Worm (Caenorhabditis elegans) whole organism, L4/young adult: ENCODE data around the gene atg-2.

Experiments
- W03F9.2 ChIP-seq: fragments of 150-350 bp; optimal IDR thresholded peaks from 2 replicates; lab custom pipeline; 2014; ENCODE audit warnings: missing biosample characterization, missing genetic modification characterization
- dao-5 ChIP-seq: sonication (generic microtip); optimal IDR thresholded peaks from 2 replicates; lab custom pipeline; 2016; ENCODE audit warnings: missing genotype, missing genetic modification characterization, moderate library complexity, missing compliant biosample characterization
- him-1 ChIP-seq: sonication (generic microtip); optimal IDR thresholded peaks from 2 replicates; lab custom pipeline; 2016; ENCODE audit warnings: missing genotype, missing genetic modification reagents, missing genetic modification characterization, missing compliant biosample characterization

atg-2 gene

DNA sequence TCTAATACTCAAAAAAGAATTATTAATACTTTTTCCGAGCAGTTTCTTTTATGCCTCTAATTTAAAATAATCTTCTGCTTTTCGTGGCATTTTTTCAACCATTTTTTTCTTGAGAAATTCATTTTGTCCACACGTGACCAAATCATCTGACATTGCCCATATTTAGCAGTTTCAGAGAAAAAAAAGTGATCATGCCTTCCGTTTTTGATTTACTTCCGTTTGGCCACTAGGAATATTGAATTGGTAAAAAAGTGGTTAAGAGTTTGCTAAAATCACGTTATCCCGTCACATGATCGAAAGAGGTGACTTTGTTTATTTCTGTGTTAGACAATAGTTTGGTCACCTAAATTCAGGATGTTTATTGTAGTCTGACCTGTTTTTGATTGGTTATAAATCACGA lies 2.2 kb upstream of the atg-2 start:
- no peak for TF ChIP-seq him-1
- TF ChIP-seq W03F9.2 = no peak
- no peak for TF ChIP-seq dao-5

DNA sequence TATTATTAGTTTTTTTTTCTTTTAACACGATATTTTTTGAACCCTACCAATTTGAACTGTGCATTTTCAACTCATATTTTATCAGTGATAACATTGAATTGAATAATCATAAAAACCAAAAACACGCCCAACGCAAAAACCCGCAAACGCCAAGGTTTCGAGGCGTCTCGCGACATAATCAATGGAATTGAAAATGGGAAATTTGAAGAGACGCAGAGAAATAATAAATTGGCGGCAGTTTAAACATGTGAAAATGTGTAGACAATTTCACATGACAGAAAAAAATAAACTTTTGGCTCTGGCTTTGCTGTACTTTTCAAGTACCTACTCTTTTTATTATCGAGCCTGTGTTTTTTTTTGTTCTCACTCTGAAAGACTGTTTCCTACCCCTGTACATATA lies 1.7 kb upstream of the atg-2 start:
- TF ChIP-seq dao-5 (no peak), W03F9.2 (peak; percentile 4)

- no peak for TF ChIP-seq him-1
- no peak for TF ChIP-seq dao-5
- no peak for TF ChIP-seq W03F9.2
These were observed 1.1 kb upstream of the atg-2 start for ce11 chrX:6805427-6805826.

ce11 chrX:6807137-6807861 lies 736 bp downstream of the atg-2 start:
- TF ChIP-seq him-1 = no peak
- no peak for TF ChIP-seq W03F9.2
- no peak for TF ChIP-seq dao-5

DNA sequence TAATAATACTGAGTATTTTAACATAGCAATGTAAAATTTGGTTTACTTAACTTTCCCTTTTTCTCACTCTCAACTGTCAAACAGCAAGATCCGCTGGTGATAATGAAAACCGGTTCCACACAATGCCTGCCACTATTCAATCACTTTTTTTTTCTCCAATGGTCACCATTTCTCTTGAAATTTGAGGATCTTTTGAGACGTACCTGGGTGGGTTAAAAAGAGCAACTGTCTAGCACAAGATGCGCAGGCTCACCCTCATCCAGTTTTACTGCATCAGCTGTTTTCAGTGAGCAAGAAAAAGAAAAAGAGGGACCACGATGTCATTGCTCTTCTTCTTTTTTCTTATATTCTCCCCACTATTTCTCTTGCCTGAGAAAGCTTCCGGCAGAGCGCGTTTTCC lies 1.7 kb downstream of the atg-2 start:
- no peak for TF ChIP-seq W03F9.2
- TF ChIP-seq dao-5 = no peak
- TF ChIP-seq him-1 = no peak

ce11 chrX:6808640-6809039 lies 2.1 kb downstream of the atg-2 start:
- TF ChIP-seq him-1 = no peak
- no peak for TF ChIP-seq dao-5
- no peak for TF ChIP-seq W03F9.2

- TF ChIP-seq him-1 (no peak), W03F9.2 (no peak), dao-5 (no peak)
These were observed 6.5 kb downstream of the atg-2 start for ce11 chrX:6813025-6813424.

ce11 chrX:6818036-6818488 lies 11.5 kb downstream of the atg-2 start, which contains the start of gene dhs-28:
dhs-28 (plus strand) TSS chrX:6818438.
- TF ChIP-seq him-1 (no peak), dao-5 (no peak), W03F9.2 (no peak)

DNA sequence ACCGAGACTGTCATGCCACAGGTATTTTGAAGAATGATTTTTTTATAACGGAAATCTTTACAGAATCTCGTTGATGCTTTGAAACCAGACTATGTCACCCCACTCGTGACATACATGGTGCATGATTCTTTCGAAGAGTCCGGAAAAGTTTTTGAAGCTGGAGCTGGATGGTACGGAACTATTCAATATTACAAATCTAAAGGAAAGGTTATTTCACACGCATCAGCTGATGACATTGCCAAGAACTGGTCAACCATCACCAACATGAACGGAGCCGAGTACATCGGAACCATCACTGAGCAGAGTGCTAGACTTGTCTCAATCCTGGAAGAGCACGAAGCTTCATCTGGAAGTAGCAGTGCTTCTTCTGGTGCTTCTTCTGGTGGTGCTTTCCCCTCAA lies 12.6 kb downstream of the atg-2 start:
- no peak for TF ChIP-seq W03F9.2
- no peak for TF ChIP-seq him-1
- TF ChIP-seq dao-5 = no peak

DNA sequence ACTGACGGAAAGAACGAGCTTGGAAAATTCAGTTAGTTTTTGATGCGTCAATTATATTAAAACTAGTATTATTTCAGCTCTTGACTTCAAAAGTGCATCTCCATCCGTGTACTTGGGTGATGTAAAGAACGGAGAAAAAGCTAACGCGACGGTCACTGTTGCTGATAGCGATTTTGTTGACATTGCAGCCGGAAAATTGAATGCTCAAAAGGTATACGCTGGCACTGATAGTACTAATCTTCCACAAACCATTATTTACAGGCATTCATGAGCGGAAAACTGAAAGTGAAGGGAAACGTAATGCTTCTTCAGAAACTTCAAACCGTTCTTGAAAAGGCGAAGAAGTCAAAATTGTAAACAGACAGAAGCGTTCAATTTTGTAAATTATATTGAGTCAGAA lies 13.1 kb downstream of the atg-2 start:
- no peak for TF ChIP-seq W03F9.2
- no peak for TF ChIP-seq dao-5
- TF ChIP-seq him-1 = no peak

DNA sequence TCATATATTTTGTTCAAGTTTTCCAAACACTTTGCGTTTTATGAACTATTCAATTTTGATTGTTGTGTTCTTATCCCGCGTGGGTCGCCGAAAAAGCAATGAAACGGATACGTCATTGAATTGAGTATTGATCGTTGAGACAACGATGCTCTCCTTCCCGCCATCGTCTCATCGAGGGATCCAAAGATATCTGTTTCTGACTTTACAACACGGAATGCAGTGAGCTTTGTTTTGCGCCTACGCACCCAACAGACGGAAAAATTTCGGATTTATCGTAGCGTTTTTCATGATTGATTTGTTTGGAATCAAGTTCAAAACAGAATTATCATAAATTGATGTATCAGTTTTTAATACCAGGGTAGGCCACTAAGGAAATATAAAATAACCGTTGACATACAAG lies 16.0 kb downstream of the atg-2 start:
- TF ChIP-seq him-1 (no peak), dao-5 (no peak), W03F9.2 (no peak)

DNA sequence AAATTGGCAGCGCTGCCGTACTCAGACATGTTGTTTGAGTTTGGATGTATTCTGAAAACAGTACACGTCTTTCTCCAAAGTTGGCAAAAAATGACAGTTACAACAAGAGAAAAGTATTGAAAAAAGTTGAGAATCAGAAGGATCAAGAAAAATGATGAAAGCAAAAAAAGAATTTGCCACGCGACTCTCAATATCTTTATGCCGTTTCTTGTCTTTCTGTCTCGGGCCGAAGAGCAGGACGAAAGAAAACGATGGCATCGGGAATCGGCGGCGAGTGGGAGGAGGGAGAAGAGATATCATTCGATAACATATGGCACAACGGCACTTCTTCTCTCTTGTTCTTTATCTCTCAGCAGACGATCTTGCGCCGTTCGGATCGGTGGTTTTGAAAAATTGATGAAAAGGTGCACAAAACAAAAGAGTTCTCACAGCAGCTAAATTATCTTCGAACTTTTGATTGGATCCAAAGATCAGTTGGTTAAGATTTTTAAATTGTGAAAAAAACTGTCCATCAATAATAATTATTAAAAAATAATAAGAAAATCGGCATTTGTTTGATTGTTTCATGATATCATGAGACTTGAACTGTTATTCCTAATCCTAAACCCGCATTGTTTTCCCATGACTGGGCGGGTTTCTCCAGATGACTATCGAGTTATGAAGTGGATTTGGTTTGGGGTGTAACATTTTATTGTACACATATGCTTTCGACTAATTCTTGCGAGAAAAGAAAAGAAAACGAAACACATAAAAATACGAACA lies 16.8 kb downstream of the atg-2 start, which contains the start of gene gei-15:
Gene gei-15, minus strand, starts transcription at position 51 of the 762 bp plus-strand sequence.
- TF ChIP-seq W03F9.2 (no peak), him-1 (no peak), dao-5 (no peak)

DNA sequence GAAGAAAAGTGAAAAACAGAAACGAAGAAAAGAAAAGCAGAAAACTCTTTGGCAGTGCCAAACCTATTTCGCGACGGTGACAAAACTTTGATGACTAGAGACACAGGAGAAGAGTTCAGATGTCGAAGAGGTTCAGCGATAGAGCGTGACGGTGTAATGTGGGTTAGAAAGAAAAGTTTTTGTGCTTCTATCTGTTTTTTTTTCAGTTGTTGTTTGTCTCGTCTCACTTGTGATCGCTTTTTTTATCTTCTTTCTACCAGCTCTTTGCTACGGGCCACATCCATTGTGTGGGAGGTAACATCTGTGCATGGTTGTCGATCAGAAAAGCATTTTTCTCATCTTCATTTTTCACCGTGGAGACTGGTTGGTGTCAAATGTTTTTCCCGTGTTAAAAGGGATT lies 19.3 kb downstream of the atg-2 start, which contains the start of gene F41B4.1:
Gene F41B4.1, minus strand, starts transcription at position 23 of the 400 bp plus-strand sequence.
- TF ChIP-seq W03F9.2 (no peak), dao-5 (no peak), him-1 (no peak)

DNA sequence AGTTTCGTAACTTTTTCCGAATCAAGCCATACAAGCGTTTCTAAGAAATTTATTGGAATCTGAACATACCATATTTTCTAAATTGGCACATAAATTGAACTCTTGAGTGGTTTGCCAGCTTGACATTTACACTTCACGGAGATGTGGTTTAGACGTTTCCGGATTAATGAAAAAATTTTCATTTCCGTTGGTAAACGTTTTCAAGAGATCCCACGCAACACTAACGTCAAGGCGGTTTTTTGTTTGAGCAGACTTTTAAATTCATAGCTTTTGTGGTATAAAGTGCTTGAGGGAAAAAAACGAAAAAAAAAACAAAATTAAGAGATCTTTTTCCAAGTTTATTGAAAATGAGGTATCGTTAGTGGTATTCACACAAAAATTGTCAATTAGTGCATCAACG lies 28.6 kb downstream of the atg-2 start, which contains the start of gene F41B4.2:
Gene F41B4.2, minus strand, starts transcription at position 101 of the 400 bp plus-strand sequence.
- TF ChIP-seq W03F9.2 (no peak), dao-5 (no peak), him-1 (no peak)

- no peak for TF ChIP-seq him-1
- no peak for TF ChIP-seq dao-5
- no peak for TF ChIP-seq W03F9.2
These were observed 29.5 kb downstream of the atg-2 start, which contains the start of gene F41B4.3 for ce11 chrX:6836065-6836527. F41B4.3 (minus strand) TSS chrX:6836115.
